Worm (Caenorhabditis elegans) whole organism, early embryonic: Measurements from ENCODE around the gene cup-16.

Experiments
- B0310.2 ChIP-seq: sonication (generic microtip); optimal IDR thresholded peaks from 2 replicates; lab custom pipeline; 2016; ENCODE audit warnings: mild to moderate bottlenecking, missing genetic modification characterization, missing compliant biosample characterization
- F13C5.2 ChIP-seq: sonication (generic microtip); optimal IDR thresholded peaks from 2 replicates; lab custom pipeline; 2017; ENCODE audit warnings: mild to moderate bottlenecking, missing genetic modification characterization, inconsistent platforms, missing compliant biosample characterization
- aly-1 ChIP-seq: sonication (generic microtip); optimal IDR thresholded peaks from 2 replicates; lab custom pipeline; 2016; ENCODE audit warnings: missing genetic modification characterization, missing compliant biosample characterization
- ama-1 ChIP-seq: fragments of 150-350 bp; optimal IDR thresholded peaks from 2 replicates; lab custom pipeline; 2014
- ceh-13 ChIP-seq: fragments of 200-800 bp; sonication (Bioruptor generic); optimal IDR thresholded peaks from 2 replicates; lab custom pipeline; 2018; ENCODE audit warnings: mild to moderate bottlenecking, missing genetic modification characterization, missing compliant biosample characterization
- ceh-36 ChIP-seq: sonication (generic microtip); optimal IDR thresholded peaks from 2 replicates; lab custom pipeline; 2016; ENCODE audit warnings: missing genetic modification characterization, inconsistent platforms, missing compliant biosample characterization
- ets-7 ChIP-seq: sonication (generic microtip); optimal IDR thresholded peaks from 2 replicates; lab custom pipeline; 2016; ENCODE audit warnings: missing genotype, missing genetic modification characterization, missing compliant biosample characterization
- flt-1 ChIP-seq: fragments of 200-800 bp; sonication (Bioruptor generic); IDR thresholded peaks from 2 replicates; pipeline ENCODE4 v1.3.6; 2022; ENCODE audit warnings: missing genetic modification characterization, missing compliant biosample characterization
- hmbx-1 ChIP-seq: sonication (generic microtip); optimal IDR thresholded peaks from 2 replicates; lab custom pipeline; 2016; ENCODE audit warnings: mild to moderate bottlenecking, missing genetic modification characterization, missing compliant biosample characterization
- hmg-4 ChIP-seq: fragments of 200-800 bp; sonication (Bioruptor generic); optimal IDR thresholded peaks from 2 replicates; lab custom pipeline; 2018; ENCODE audit warnings: mild to moderate bottlenecking, missing genetic modification characterization, missing compliant biosample characterization
- hnd-1 ChIP-seq: sonication (generic microtip); optimal IDR thresholded peaks from 2 replicates; lab custom pipeline; 2016; ENCODE audit warnings: missing genetic modification characterization, missing compliant biosample characterization
- pes-1 ChIP-seq: fragments of 200-800 bp; sonication (Bioruptor generic); IDR thresholded peaks from 2 replicates; pipeline ENCODE4 v1.3.6; 2022; ENCODE audit warnings: missing genetic modification reagents, missing genetic modification characterization, missing compliant biosample characterization
- scrt-1 ChIP-seq: fragments of 200-800 bp; sonication (Bioruptor generic); IDR thresholded peaks from 2 replicates; pipeline ENCODE4 v1.3.6; 2022; ENCODE audit warnings: missing genetic modification characterization, missing compliant biosample characterization
- sea-1 ChIP-seq: fragments of 200-800 bp; sonication (Bioruptor generic); conservative IDR thresholded peaks from 2 replicates; pipeline ENCODE4 v1.3.6; 2022; ENCODE audit warnings: missing genetic modification characterization, missing compliant biosample characterization
- tbx-11 ChIP-seq: fragments of 200-800 bp; sonication (Bioruptor generic); IDR thresholded peaks from 2 replicates; pipeline ENCODE4 v1.3.6; 2022; ENCODE audit warnings: missing genetic modification characterization, missing compliant biosample characterization
- tbx-37 ChIP-seq: fragments of 200-800 bp; sonication (Bioruptor generic); conservative IDR thresholded peaks from 2 replicates; pipeline ENCODE4 v1.3.6; 2022; ENCODE audit warnings: missing genetic modification reagents, missing genetic modification characterization, missing compliant biosample characterization
- tra-4 ChIP-seq: sonication (generic microtip); optimal IDR thresholded peaks from 2 replicates; lab custom pipeline; 2017; ENCODE audit warnings: missing genetic modification characterization, missing compliant biosample characterization

Gene cup-16

ce11 chrII:8701059-8701458 lies 5.9 kb upstream of the cup-16 start:
- TF ChIP-seq tbx-11 (no peak), ets-7 (tag; lab: Kevin White, UChicago) (no peak), sea-1 (GFP tag; lab: Robert Waterston, UW) (no peak), tra-4 (tag; lab: Kevin White, UChicago) (no peak), flt-1 (GFP tag; lab: Robert Waterston, UW) (no peak), ceh-36 (tag; lab: Kevin White, UChicago) (no peak), B0310.2 (tag; lab: Kevin White, UChicago) (no peak), hmbx-1 (tag; lab: Kevin White, UChicago) (no peak), ceh-13 (no peak), aly-1 (tag; lab: Kevin White, UChicago) (no peak), hnd-1 (tag; lab: Kevin White, UChicago) (no peak), pes-1 (GFP tag; lab: Robert Waterston, UW) (no peak), ama-1 (lab: Kevin White, UChicago) (no peak), hmg-4 (no peak), F13C5.2 (tag; lab: Kevin White, UChicago) (no peak), tbx-37 (GFP tag; lab: Robert Waterston, UW) (no peak)

ce11 chrII:8701619-8702350 lies 5.2 kb upstream of the cup-16 start, which contains the start of gene sphk-1:
sphk-1 (minus strand) TSS chrII:8701669.
- no peak for TF ChIP-seq F13C5.2 (tag; lab: Kevin White, UChicago)
- no peak for TF ChIP-seq ceh-13
- TF ChIP-seq ceh-36 (tag; lab: Kevin White, UChicago) = no peak
- no peak for TF ChIP-seq scrt-1 (GFP tag; lab: Robert Waterston, UW)
- TF ChIP-seq hmbx-1 (tag; lab: Kevin White, UChicago) = no peak
- TF ChIP-seq sea-1 (GFP tag; lab: Robert Waterston, UW) = no peak
- TF ChIP-seq aly-1 (tag; lab: Kevin White, UChicago) = no peak
- TF ChIP-seq ets-7 (tag; lab: Kevin White, UChicago) = no peak
- no peak for TF ChIP-seq tbx-11
- no peak for TF ChIP-seq tra-4 (tag; lab: Kevin White, UChicago)
- no peak for TF ChIP-seq B0310.2 (tag; lab: Kevin White, UChicago)
- no peak for TF ChIP-seq pes-1 (GFP tag; lab: Robert Waterston, UW)

ce11 chrII:8703729-8704128 lies 3.2 kb upstream of the cup-16 start, which contains the start of gene ceh-7:
ceh-7 (minus strand) TSS chrII:8703829.
- no peak for TF ChIP-seq tbx-11
- TF ChIP-seq tra-4 (tag; lab: Kevin White, UChicago) = no peak
- TF ChIP-seq ceh-13 = no peak

ce11 chrII:8704413-8704874 lies 2.5 kb upstream of the cup-16 start, which contains the start of gene prx-5:
prx-5 (plus strand) TSS chrII:8704824.
- TF ChIP-seq pes-1 (GFP tag; lab: Robert Waterston, UW) = no peak
- TF ChIP-seq ama-1 (lab: Kevin White, UChicago) = no peak
- no peak for TF ChIP-seq hmg-4

ce11 chrII:8710317-8710716 lies 3.4 kb downstream of the cup-16 start, which contains the start of gene srg-15:
srg-15 (minus strand) TSS chrII:8710417.
- no peak for TF ChIP-seq aly-1 (tag; lab: Kevin White, UChicago)
- TF ChIP-seq flt-1 (GFP tag; lab: Robert Waterston, UW) = no peak
- no peak for TF ChIP-seq tbx-37 (GFP tag; lab: Robert Waterston, UW)
- TF ChIP-seq ceh-13 = no peak
- TF ChIP-seq F13C5.2 (tag; lab: Kevin White, UChicago) = no peak
- TF ChIP-seq ama-1 (lab: Kevin White, UChicago) = no peak
- no peak for TF ChIP-seq scrt-1 (GFP tag; lab: Robert Waterston, UW)
- TF ChIP-seq sea-1 (GFP tag; lab: Robert Waterston, UW) = no peak
- no peak for TF ChIP-seq B0310.2 (tag; lab: Kevin White, UChicago)
- no peak for TF ChIP-seq hnd-1 (tag; lab: Kevin White, UChicago)
- TF ChIP-seq ets-7 (tag; lab: Kevin White, UChicago) = no peak
- TF ChIP-seq hmbx-1 (tag; lab: Kevin White, UChicago) = no peak
- no peak for TF ChIP-seq tra-4 (tag; lab: Kevin White, UChicago)
- TF ChIP-seq pes-1 (GFP tag; lab: Robert Waterston, UW) = no peak
- TF ChIP-seq hmg-4 = no peak
- TF ChIP-seq ceh-36 (tag; lab: Kevin White, UChicago) = no peak
- TF ChIP-seq tbx-11 = no peak

ce11 chrII:8714913-8715447 lies 8.0 kb downstream of the cup-16 start, which contains the start of the genes rab-21 and T01B7.13:
rab-21 (minus strand) TSS chrII:8715013.
T01B7.13 (plus strand) TSS chrII:8715397.
- TF ChIP-seq scrt-1 (GFP tag; lab: Robert Waterston, UW) (no peak), hmbx-1 (tag; lab: Kevin White, UChicago) (no peak), sea-1 (GFP tag; lab: Robert Waterston, UW) (no peak), ets-7 (tag; lab: Kevin White, UChicago) (no peak), F13C5.2 (tag; lab: Kevin White, UChicago) (no peak), hmg-4 (no peak), pes-1 (GFP tag; lab: Robert Waterston, UW) (no peak), hnd-1 (tag; lab: Kevin White, UChicago) (no peak), B0310.2 (tag; lab: Kevin White, UChicago) (no peak), ama-1 (lab: Kevin White, UChicago) (no peak), ceh-13 (no peak), ceh-36 (tag; lab: Kevin White, UChicago) (no peak), aly-1 (tag; lab: Kevin White, UChicago) (no peak), flt-1 (GFP tag; lab: Robert Waterston, UW) (no peak), tbx-37 (GFP tag; lab: Robert Waterston, UW) (no peak), tra-4 (tag; lab: Kevin White, UChicago) (no peak), tbx-11 (no peak)
